Worm (Caenorhabditis elegans) whole organism, late embryonic: ENCODE data around the gene srh-139.

Experiments
- C08G9.2 ChIP-seq: sonication (generic microtip); optimal IDR thresholded peaks from 2 replicates; lab custom pipeline; 2016; ENCODE audit warnings: mild to moderate bottlenecking, missing genetic modification characterization, moderate library complexity, missing compliant biosample characterization
- C38D4.7 ChIP-seq: fragments of 200-800 bp; sonication (Bioruptor generic); optimal IDR thresholded peaks from 2 replicates; lab custom pipeline; 2018; ENCODE audit warnings: mild to moderate bottlenecking, missing genetic modification characterization, moderate library complexity, missing compliant biosample characterization
- K09A11.1 ChIP-seq: sonication (generic microtip); optimal IDR thresholded peaks from 2 replicates; lab custom pipeline; 2017; ENCODE audit warnings: antibody characterized with exemption, mild to moderate bottlenecking, missing genetic modification characterization, missing compliant biosample characterization; ENCODE audit not compliant: insufficient read depth
- T23F11.4 ChIP-seq: fragments of 200-800 bp; sonication (Bioruptor generic); optimal IDR thresholded peaks from 2 replicates; lab custom pipeline; 2018; ENCODE audit warnings: mild to moderate bottlenecking, missing genetic modification characterization, missing compliant biosample characterization
- ahr-1 ChIP-seq: sonication (generic microtip); optimal IDR thresholded peaks from 2 replicates; lab custom pipeline; 2016; ENCODE audit warnings: missing genetic modification characterization, missing compliant biosample characterization
- ceh-14 ChIP-seq: sonication (generic microtip); optimal IDR thresholded peaks from 2 replicates; lab custom pipeline; 2016; ENCODE audit warnings: missing genotype, missing genetic modification characterization, missing compliant biosample characterization
- ceh-18 ChIP-seq: sonication (generic microtip); optimal IDR thresholded peaks from 2 replicates; lab custom pipeline; 2016; ENCODE audit warnings: missing genetic modification characterization, missing compliant biosample characterization
- ceh-19 ChIP-seq: fragments of 200-800 bp; sonication (Bioruptor generic); optimal IDR thresholded peaks from 2 replicates; lab custom pipeline; 2018; ENCODE audit warnings: mild to moderate bottlenecking, missing genetic modification characterization, missing compliant biosample characterization
- ceh-2 ChIP-seq: sonication (generic microtip); optimal IDR thresholded peaks from 2 replicates; lab custom pipeline; 2016; ENCODE audit warnings: missing genotype, missing genetic modification characterization, missing compliant biosample characterization
- ceh-22 ChIP-seq: sonication (generic microtip); optimal IDR thresholded peaks from 2 replicates; lab custom pipeline; 2017; ENCODE audit warnings: missing biosample characterization, missing genetic modification characterization
- ceh-24 ChIP-seq: sonication (generic microtip); optimal IDR thresholded peaks from 2 replicates; lab custom pipeline; 2016; ENCODE audit warnings: mild to moderate bottlenecking, missing genetic modification characterization, missing compliant biosample characterization
- ceh-30 ChIP-seq: fragments of 150-350 bp; optimal IDR thresholded peaks from 2 replicates; lab custom pipeline; 2014; ENCODE audit warnings: missing biosample characterization, missing genetic modification characterization
- ceh-45 ChIP-seq: fragments of 200-800 bp; sonication (Bioruptor generic); IDR thresholded peaks from 2 replicates; pipeline ENCODE4 v1.3.6; 2022; ENCODE audit warnings: missing genetic modification reagents, missing genetic modification characterization, missing compliant biosample characterization
- ceh-48 ChIP-seq: sonication (generic microtip); optimal IDR thresholded peaks from 2 replicates; lab custom pipeline; 2016; ENCODE audit warnings: missing genetic modification characterization, inconsistent platforms, missing compliant biosample characterization
- ceh-6 ChIP-seq: fragments of 200-800 bp; sonication (Bioruptor generic); optimal IDR thresholded peaks from 2 replicates; lab custom pipeline; 2018; ENCODE audit warnings: mild to moderate bottlenecking, missing genetic modification characterization, missing compliant biosample characterization
- che-1 ChIP-seq: sonication (generic microtip); optimal IDR thresholded peaks from 2 replicates; lab custom pipeline; 2016; ENCODE audit warnings: mild to moderate bottlenecking, missing genetic modification characterization, missing compliant biosample characterization
- dve-1 ChIP-seq: sonication (generic microtip); optimal IDR thresholded peaks from 2 replicates; lab custom pipeline; 2017; ENCODE audit warnings: antibody characterized with exemption, mild to moderate bottlenecking, missing genetic modification characterization, missing compliant biosample characterization
- elt-2 ChIP-seq: sonication (generic microtip); optimal IDR thresholded peaks from 2 replicates; lab custom pipeline; 2016; ENCODE audit warnings: missing genetic modification reagents, missing genetic modification characterization, missing compliant biosample characterization
- fkh-10 ChIP-seq: fragments of 150-350 bp; optimal IDR thresholded peaks from 2 replicates; lab custom pipeline; 2014; ENCODE audit warnings: missing biosample characterization, missing genetic modification reagents, missing genetic modification characterization
- gmeb-2 ChIP-seq: sonication (generic microtip); optimal IDR thresholded peaks from 2 replicates; lab custom pipeline; 2016; ENCODE audit warnings: missing genetic modification characterization, inconsistent platforms, missing compliant biosample characterization
- hlh-30 ChIP-seq: sonication (generic microtip); optimal IDR thresholded peaks from 2 replicates; lab custom pipeline; 2017; ENCODE audit warnings: antibody characterized with exemption, missing genetic modification characterization, missing compliant biosample characterization; ENCODE audit not compliant: insufficient read depth
- lin-11 ChIP-seq: fragments of 200-800 bp; sonication (Bioruptor generic); optimal IDR thresholded peaks from 2 replicates; lab custom pipeline; 2018; ENCODE audit warnings: mild to moderate bottlenecking, missing genetic modification characterization, missing compliant biosample characterization
- mec-3 ChIP-seq: sonication (generic microtip); optimal IDR thresholded peaks from 2 replicates; lab custom pipeline; 2016; ENCODE audit warnings: borderline replicate concordance, missing genetic modification characterization, missing compliant biosample characterization
- nfya-1 ChIP-seq: sonication (generic microtip); optimal IDR thresholded peaks from 2 replicates; lab custom pipeline; 2017; ENCODE audit warnings: missing genetic modification characterization, mild to moderate bottlenecking, missing compliant biosample characterization, antibody characterized with exemption, moderate library complexity
- nhr-11 ChIP-seq: fragments of 150-350 bp; optimal IDR thresholded peaks from 2 replicates; lab custom pipeline; 2014; ENCODE audit warnings: missing biosample characterization, missing genetic modification characterization
- nhr-232 ChIP-seq: sonication (generic microtip); optimal IDR thresholded peaks from 2 replicates; lab custom pipeline; 2016; ENCODE audit warnings: missing genetic modification characterization, missing compliant biosample characterization
- npax-4 ChIP-seq: sonication (generic microtip); optimal IDR thresholded peaks from 2 replicates; lab custom pipeline; 2016; ENCODE audit warnings: missing genetic modification characterization, missing compliant biosample characterization
- odd-2 ChIP-seq: sonication (generic microtip); optimal IDR thresholded peaks from 2 replicates; lab custom pipeline; 2017; ENCODE audit warnings: antibody characterized with exemption, mild to moderate bottlenecking, missing genetic modification characterization, missing compliant biosample characterization
- pag-3 ChIP-seq: sonication (generic microtip); optimal IDR thresholded peaks from 2 replicates; lab custom pipeline; 2016; ENCODE audit warnings: missing compliant biosample characterization, missing genetic modification characterization, borderline replicate concordance
- pat-9 ChIP-seq: fragments of 200-800 bp; sonication (Bioruptor generic); optimal IDR thresholded peaks from 2 replicates; lab custom pipeline; 2018; ENCODE audit warnings: mild to moderate bottlenecking, missing genetic modification characterization, moderate library complexity, missing compliant biosample characterization
- pax-1 ChIP-seq: fragments of 150-350 bp; optimal IDR thresholded peaks from 2 replicates; lab custom pipeline; 2014; ENCODE audit warnings: missing biosample characterization, missing genetic modification characterization
- pha-4 ChIP-seq: fragments of 150-350 bp; optimal IDR thresholded peaks from 2 replicates; lab custom pipeline; 2018; ENCODE audit warnings: missing biosample characterization, missing genetic modification reagents, missing genetic modification characterization
- pqm-1 ChIP-seq: sonication (generic microtip); optimal IDR thresholded peaks from 2 replicates; lab custom pipeline; 2016; ENCODE audit warnings: missing genetic modification characterization, missing compliant biosample characterization
- sdc-2 ChIP-seq: sonication (generic microtip); optimal IDR thresholded peaks from 2 replicates; lab custom pipeline; 2016; ENCODE audit warnings: missing genotype, missing genetic modification characterization, missing compliant biosample characterization
- sox-4 ChIP-seq: sonication (generic microtip); optimal IDR thresholded peaks from 2 replicates; lab custom pipeline; 2017; ENCODE audit warnings: mild to moderate bottlenecking, missing genetic modification characterization, inconsistent platforms, missing compliant biosample characterization
- tbx-2 ChIP-seq: sonication (generic microtip); optimal IDR thresholded peaks from 2 replicates; lab custom pipeline; 2016; ENCODE audit warnings: missing genetic modification characterization, missing compliant biosample characterization
- unc-3 ChIP-seq, 2 experiments: fragments of 200-800 bp in 1 of 2; sonication (Bioruptor generic) in 1 of 2; sonication (generic microtip) in 1 of 2; conservative IDR thresholded peaks in 1 of 2; optimal IDR thresholded peaks in 1 of 2; 2 replicates each; pipeline versions ENCODE4 v1.3.6 to Lab custom; 2016 to 2022; ENCODE audit warnings: missing compliant biosample characterization in 2 of 2, missing genetic modification characterization in 2 of 2, missing genetic modification reagents in 1 of 2
- unc-55 ChIP-seq: sonication (generic microtip); optimal IDR thresholded peaks from 2 replicates; lab custom pipeline; 2017; ENCODE audit warnings: missing biosample characterization, missing genetic modification reagents, missing genetic modification characterization
- ztf-16 ChIP-seq: sonication (generic microtip); optimal IDR thresholded peaks from 2 replicates; lab custom pipeline; 2017; ENCODE audit warnings: missing genetic modification characterization, missing compliant biosample characterization

Gene srh-139

DNA sequence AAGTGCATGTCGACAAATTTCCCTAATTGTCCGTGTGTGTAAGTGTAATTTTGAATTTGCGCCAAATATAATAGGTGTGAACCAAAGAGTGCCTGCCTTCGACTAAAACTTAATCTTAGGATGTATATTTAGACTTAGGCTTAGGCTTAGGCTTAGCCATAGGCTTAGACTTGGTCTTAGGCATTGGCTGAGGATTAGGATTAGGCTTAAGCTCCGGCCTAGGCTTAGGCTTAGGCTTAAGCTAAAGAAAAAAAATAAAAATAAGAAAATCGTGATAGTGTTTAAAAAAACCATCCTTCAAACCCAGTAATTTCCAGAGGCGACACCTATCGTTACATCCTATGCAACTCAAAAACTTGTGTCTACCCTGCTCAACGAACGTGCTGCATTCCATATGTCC, 37.6 kb upstream of the srh-139 start:
- peak; percentile 70 for TF ChIP-seq dve-1 (tag; lab: Kevin White, UChicago)
- no peak for TF ChIP-seq ceh-30 (tag; lab: Kevin White, UChicago)
- TF ChIP-seq, all 69 proteins: peak for 1

ce11 chrV:16447735-16448134, 36.0 kb upstream of the srh-139 start, which contains the start of gene T08G3.13:
Gene T08G3.13 (plus strand): TSS chrV:16448035.
- TF ChIP-seq odd-2 (no peak), C38D4.7 (no peak), gmeb-2 (tag; lab: Kevin White, UChicago) (no peak), pat-9 (no peak), ceh-14 (no peak), ztf-16 (tag; lab: Kevin White, UChicago) (no peak), nhr-11 (no peak), C08G9.2 (tag; lab: Kevin White, UChicago) (no peak), ceh-24 (no peak), tbx-2 (no peak), lin-11 (tag; lab: Kevin White, UChicago) (no peak), K09A11.1 (no peak), pag-3 (no peak), unc-55 (GFP tag; lab: Kevin White, UChicago) (no peak), ceh-6 (GFP tag; lab: Kevin White, UChicago) (no peak), pha-4 (tag; lab: Kevin White, UChicago) (no peak), unc-3 (GFP tag; conservative IDR thresholded peaks at IDR 0.05; lab: Robert Waterston, UW) (no peak), unc-3 (tag; optimal IDR thresholded peaks at IDR 0.05; lab: Kevin White, UChicago) (no peak), ceh-45 (GFP tag; lab: Robert Waterston, UW) (no peak), sox-4 (tag; lab: Kevin White, UChicago) (no peak)

DNA sequence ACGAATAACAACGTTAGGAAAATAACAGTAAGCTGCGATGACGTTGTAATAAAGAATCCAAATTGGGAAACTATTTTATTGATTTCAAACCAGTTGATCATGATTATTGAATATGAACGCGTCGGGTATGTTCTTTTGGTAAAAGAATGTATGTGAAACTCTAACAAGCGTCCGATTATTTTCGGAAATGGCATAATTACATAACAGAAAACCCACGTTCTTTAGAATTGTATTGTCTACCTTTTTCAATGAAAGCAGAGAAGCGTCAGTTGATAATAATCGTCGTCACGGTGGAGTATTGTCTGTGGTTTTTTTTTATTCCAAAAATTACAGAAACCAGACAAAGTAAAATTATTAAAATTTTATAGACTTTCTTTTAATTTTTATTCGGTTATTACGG, 28.7 kb upstream of the srh-139 start, which contains the start of gene str-14:
Gene str-14, minus strand, starts transcription at position 101 of the 400 bp plus-strand sequence.
- TF ChIP-seq nhr-232 (tag; lab: Kevin White, UChicago): no peak
- no peak for TF ChIP-seq nfya-1 (tag; lab: Kevin White, UChicago)
- no peak for TF ChIP-seq elt-2 (tag; lab: Kevin White, UChicago)
- TF ChIP-seq hlh-30 (tag; lab: Kevin White, UChicago): no peak
- no peak for TF ChIP-seq ceh-19 (GFP tag; lab: Kevin White, UChicago)
- no peak for TF ChIP-seq ceh-18 (tag; lab: Kevin White, UChicago)
- TF ChIP-seq pag-3: no peak
- TF ChIP-seq pha-4 (tag; lab: Kevin White, UChicago): no peak
- no peak for TF ChIP-seq ahr-1 (tag; lab: Kevin White, UChicago)
- TF ChIP-seq fkh-10 (GFP tag; lab: Kevin White, UChicago): no peak
- no peak for TF ChIP-seq T23F11.4 (GFP tag; lab: Kevin White, UChicago)
- TF ChIP-seq nhr-11: no peak
- TF ChIP-seq mec-3: no peak
- TF ChIP-seq tbx-2: no peak
- no peak for TF ChIP-seq pat-9
- TF ChIP-seq pqm-1 (tag; lab: Kevin White, UChicago): no peak

ce11 chrV:16458714-16459113, 25.1 kb upstream of the srh-139 start, which contains the start of gene str-15:
Gene str-15 (minus strand): TSS chrV:16458814.
- TF ChIP-seq fkh-10 (GFP tag; lab: Kevin White, UChicago): no peak
- no peak for TF ChIP-seq ceh-19 (GFP tag; lab: Kevin White, UChicago)
- TF ChIP-seq gmeb-2 (tag; lab: Kevin White, UChicago): no peak
- no peak for TF ChIP-seq npax-4 (tag; lab: Kevin White, UChicago)
- TF ChIP-seq nfya-1 (tag; lab: Kevin White, UChicago): no peak
- TF ChIP-seq pat-9: no peak
- no peak for TF ChIP-seq che-1
- TF ChIP-seq sdc-2: no peak
- TF ChIP-seq ztf-16 (tag; lab: Kevin White, UChicago): no peak
- no peak for TF ChIP-seq ceh-2 (tag; lab: Kevin White, UChicago)
- no peak for TF ChIP-seq pax-1
- no peak for TF ChIP-seq ceh-22 (tag; lab: Kevin White, UChicago)
- no peak for TF ChIP-seq ceh-48 (tag; lab: Kevin White, UChicago)
